Fruit fly (Drosophila melanogaster): ENCODE measurements around the gene pira.

DNA sequence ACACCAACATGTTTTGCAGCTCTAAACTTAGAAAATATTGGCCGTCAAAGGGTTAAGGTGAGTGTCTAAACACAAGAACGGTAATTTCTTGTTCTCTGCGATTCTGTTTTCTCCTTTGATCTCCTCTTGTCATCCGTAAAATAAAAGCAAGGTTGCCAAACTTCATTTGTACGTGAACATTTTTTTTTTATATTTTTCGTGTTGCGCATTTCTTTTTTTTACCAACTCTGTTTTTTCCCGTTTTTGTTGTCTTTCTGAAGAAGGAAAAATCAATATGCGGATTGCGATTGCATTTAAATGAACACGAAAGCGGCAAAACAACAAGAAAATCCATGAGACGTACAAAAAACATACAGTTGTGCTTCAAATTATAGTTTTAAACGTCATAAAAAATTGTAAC lies 23.6 kb downstream of the pira start:
- TF ChIP-seq CG8478 (optimal IDR thresholded peaks at IDR 0.05) (no peak), CTCF (optimal IDR thresholded peaks at IDR 0.05) (no peak)
